Worm (Caenorhabditis elegans): Measurements from ENCODE around the gene K10D6.3.

K10D6.3 gene

ce11 chrV:11200316-11200715, at the start of gene K10D6.3:
Gene K10D6.3, plus strand, starts transcription at chrV:11200616.
- no peak for TF ChIP-seq flt-1 (GFP tag; IDR thresholded peaks at IDR 0.05)
- TF ChIP-seq ztf-29 (GFP tag; IDR thresholded peaks at IDR 0.05): no peak
- no peak for TF ChIP-seq klf-2 (GFP tag; conservative IDR thresholded peaks at IDR 0.05)
- no peak for TF ChIP-seq med-1 (GFP tag; optimal IDR thresholded peaks at IDR 0.05; ENCODE audit: insufficient read depth)
- no peak for TF ChIP-seq cog-1 (tag; optimal IDR thresholded peaks at IDR 0.05)
- TF ChIP-seq T22C8.4 (GFP tag; IDR thresholded peaks at IDR 0.05): no peak
- no peak for TF ChIP-seq ztf-23 (GFP tag; IDR thresholded peaks at IDR 0.05)
- TF ChIP-seq ref-1 (GFP tag; conservative IDR thresholded peaks at IDR 0.05): no peak
- TF ChIP-seq tab-1 (GFP tag; IDR thresholded peaks at IDR 0.05): no peak

- TF ChIP-seq ref-1 (GFP tag; conservative IDR thresholded peaks at IDR 0.05): no peak
- TF ChIP-seq ztf-23 (GFP tag; IDR thresholded peaks at IDR 0.05): no peak
- TF ChIP-seq med-1 (GFP tag; optimal IDR thresholded peaks at IDR 0.05; ENCODE audit: insufficient read depth): no peak
- TF ChIP-seq ztf-29 (GFP tag; IDR thresholded peaks at IDR 0.05): no peak
- TF ChIP-seq tab-1 (GFP tag; IDR thresholded peaks at IDR 0.05): no peak
- TF ChIP-seq cog-1 (tag; optimal IDR thresholded peaks at IDR 0.05): no peak
- no peak for TF ChIP-seq T22C8.4 (GFP tag; IDR thresholded peaks at IDR 0.05)
- TF ChIP-seq flt-1 (GFP tag; IDR thresholded peaks at IDR 0.05): no peak
- TF ChIP-seq klf-2 (GFP tag; conservative IDR thresholded peaks at IDR 0.05): no peak
These were observed 48.1 kb upstream of the K10D6.3 start, which contains the start of gene srg-39 for ce11 chrV:11152333-11152732. Gene srg-39, minus strand, starts transcription at chrV:11152433.

ce11 chrV:11155553-11155952, 44.9 kb upstream of the K10D6.3 start, which contains the start of gene srg-38:
Gene srg-38, minus strand, starts transcription at chrV:11155653.
- no peak for TF ChIP-seq ref-1 (GFP tag; conservative IDR thresholded peaks at IDR 0.05)
- no peak for TF ChIP-seq tab-1 (GFP tag; IDR thresholded peaks at IDR 0.05)
- TF ChIP-seq med-1 (GFP tag; optimal IDR thresholded peaks at IDR 0.05; ENCODE audit: insufficient read depth): no peak
- no peak for TF ChIP-seq ztf-23 (GFP tag; IDR thresholded peaks at IDR 0.05)
- no peak for TF ChIP-seq flt-1 (GFP tag; IDR thresholded peaks at IDR 0.05)
- no peak for TF ChIP-seq T22C8.4 (GFP tag; IDR thresholded peaks at IDR 0.05)
- no peak for TF ChIP-seq klf-2 (GFP tag; conservative IDR thresholded peaks at IDR 0.05)
- no peak for TF ChIP-seq cog-1 (tag; optimal IDR thresholded peaks at IDR 0.05)
- no peak for TF ChIP-seq ztf-29 (GFP tag; IDR thresholded peaks at IDR 0.05)

DNA sequence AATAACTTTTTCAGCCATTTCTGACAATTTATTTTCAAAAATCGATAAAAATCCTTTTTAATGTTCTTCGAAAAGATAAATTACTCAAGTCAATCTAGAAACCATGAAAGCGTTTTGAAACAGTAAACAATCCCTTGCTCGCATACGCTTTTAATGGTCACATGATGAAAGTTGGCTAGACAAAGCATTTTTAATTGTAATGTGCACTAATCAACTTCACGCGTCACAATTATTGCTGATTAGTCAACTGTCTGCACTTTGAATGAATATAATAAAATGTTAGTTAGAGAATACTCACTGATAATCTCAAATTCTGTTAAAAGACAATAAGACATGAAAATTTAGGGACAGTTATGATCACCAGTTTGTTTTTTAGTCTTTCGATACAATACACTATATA, 43.8 kb upstream of the K10D6.3 start:
- TF ChIP-seq ref-1 (GFP tag; conservative IDR thresholded peaks at IDR 0.05): no peak
- no peak for TF ChIP-seq T22C8.4 (GFP tag; IDR thresholded peaks at IDR 0.05)
- no peak for TF ChIP-seq flt-1 (GFP tag; IDR thresholded peaks at IDR 0.05)
- no peak for TF ChIP-seq klf-2 (GFP tag; conservative IDR thresholded peaks at IDR 0.05)
- no peak for TF ChIP-seq ztf-29 (GFP tag; IDR thresholded peaks at IDR 0.05)
- TF ChIP-seq tab-1 (GFP tag; IDR thresholded peaks at IDR 0.05): no peak
- TF ChIP-seq cog-1 (tag; optimal IDR thresholded peaks at IDR 0.05): no peak

ce11 chrV:11157947-11158346, 42.5 kb upstream of the K10D6.3 start, which contains the start of gene srg-42:
Gene srg-42, minus strand, starts transcription at chrV:11158047.
- TF ChIP-seq cog-1 (tag; optimal IDR thresholded peaks at IDR 0.05) (no peak), flt-1 (GFP tag; IDR thresholded peaks at IDR 0.05) (no peak), ztf-29 (GFP tag; IDR thresholded peaks at IDR 0.05) (no peak), med-1 (GFP tag; optimal IDR thresholded peaks at IDR 0.05; ENCODE audit: insufficient read depth) (no peak), tab-1 (GFP tag; IDR thresholded peaks at IDR 0.05) (no peak), klf-2 (GFP tag; conservative IDR thresholded peaks at IDR 0.05) (no peak), T22C8.4 (GFP tag; IDR thresholded peaks at IDR 0.05) (no peak), ref-1 (GFP tag; conservative IDR thresholded peaks at IDR 0.05) (no peak), ztf-23 (GFP tag; IDR thresholded peaks at IDR 0.05) (no peak)

DNA sequence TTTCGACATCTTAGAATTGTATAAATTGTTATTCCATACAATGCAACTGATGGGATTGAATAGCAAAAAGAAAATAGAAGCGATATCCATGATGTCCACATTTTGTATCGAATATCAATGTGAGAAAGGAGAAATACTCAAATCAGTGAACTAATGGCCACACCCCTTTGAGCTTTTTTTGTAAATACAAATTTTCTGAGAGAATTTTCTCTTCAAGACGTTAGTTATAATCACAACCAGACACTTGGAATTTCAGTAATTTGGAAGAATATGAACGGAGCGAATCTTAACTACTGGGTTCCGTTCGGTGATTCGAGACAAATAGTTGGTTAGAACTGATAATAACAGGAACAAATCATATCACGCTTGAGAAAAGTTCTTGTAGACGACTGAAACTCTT, 38.6 kb upstream of the K10D6.3 start, which contains the start of gene srg-41:
Gene srg-41, minus strand, starts transcription at position 101 of the 400 bp plus-strand sequence.
- TF ChIP-seq T22C8.4 (GFP tag; IDR thresholded peaks at IDR 0.05) (no peak), tab-1 (GFP tag; IDR thresholded peaks at IDR 0.05) (no peak), flt-1 (GFP tag; IDR thresholded peaks at IDR 0.05) (no peak), med-1 (GFP tag; optimal IDR thresholded peaks at IDR 0.05; ENCODE audit: insufficient read depth) (no peak), ztf-29 (GFP tag; IDR thresholded peaks at IDR 0.05) (no peak), ztf-23 (GFP tag; IDR thresholded peaks at IDR 0.05) (no peak), ref-1 (GFP tag; conservative IDR thresholded peaks at IDR 0.05) (no peak), cog-1 (tag; optimal IDR thresholded peaks at IDR 0.05) (no peak), klf-2 (GFP tag; conservative IDR thresholded peaks at IDR 0.05) (no peak)

DNA sequence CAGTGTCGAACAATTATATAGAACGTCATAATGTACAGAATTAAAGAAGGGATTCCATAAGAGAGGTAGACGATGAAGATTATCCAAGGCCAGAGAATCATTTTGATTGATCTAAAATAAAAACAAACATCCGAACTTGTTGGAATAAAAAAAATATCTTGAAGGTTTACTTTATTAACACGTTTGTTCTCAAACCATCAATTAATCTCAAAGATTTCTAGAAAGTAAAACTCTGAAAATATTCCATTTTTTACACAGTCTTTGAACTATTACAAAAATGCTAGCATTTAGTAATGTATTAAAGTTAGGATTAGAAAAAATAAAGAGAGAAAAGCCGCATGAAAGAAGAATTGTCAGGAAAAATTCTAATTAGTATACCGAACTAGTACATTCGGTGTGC, 35.9 kb upstream of the K10D6.3 start, which contains the start of gene srg-40:
Gene srg-40, minus strand, starts transcription at position 101 of the 400 bp plus-strand sequence.
- TF ChIP-seq T22C8.4 (GFP tag; IDR thresholded peaks at IDR 0.05) (no peak), cog-1 (tag; optimal IDR thresholded peaks at IDR 0.05) (no peak), flt-1 (GFP tag; IDR thresholded peaks at IDR 0.05) (no peak), med-1 (GFP tag; optimal IDR thresholded peaks at IDR 0.05; ENCODE audit: insufficient read depth) (no peak), ztf-23 (GFP tag; IDR thresholded peaks at IDR 0.05) (no peak), ztf-29 (GFP tag; IDR thresholded peaks at IDR 0.05) (no peak), tab-1 (GFP tag; IDR thresholded peaks at IDR 0.05) (no peak)

DNA sequence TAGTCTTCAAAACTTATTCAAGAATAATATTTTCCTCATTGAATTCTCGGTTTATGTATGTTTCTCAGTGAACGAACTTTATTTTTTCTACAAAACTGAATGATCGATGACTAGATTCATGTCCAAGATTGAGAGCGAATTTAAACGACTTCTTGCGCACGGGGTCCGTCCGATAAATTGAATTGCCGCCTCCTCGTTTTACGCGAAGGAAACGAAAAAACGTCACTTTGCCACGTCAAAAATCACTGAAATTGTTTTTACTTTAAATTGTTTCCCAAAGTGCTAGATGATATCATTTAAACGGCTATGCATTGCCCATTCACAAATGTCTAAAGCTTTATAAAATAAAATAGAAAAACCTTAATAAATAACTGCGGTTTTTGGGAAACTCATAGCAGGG, 32.7 kb upstream of the K10D6.3 start:
- TF ChIP-seq cog-1 (tag; optimal IDR thresholded peaks at IDR 0.05): no peak
- no peak for TF ChIP-seq T22C8.4 (GFP tag; IDR thresholded peaks at IDR 0.05)
- no peak for TF ChIP-seq ztf-23 (GFP tag; IDR thresholded peaks at IDR 0.05)
- TF ChIP-seq klf-2 (GFP tag; conservative IDR thresholded peaks at IDR 0.05): no peak
- no peak for TF ChIP-seq ref-1 (GFP tag; conservative IDR thresholded peaks at IDR 0.05)
- no peak for TF ChIP-seq flt-1 (GFP tag; IDR thresholded peaks at IDR 0.05)
- TF ChIP-seq ztf-29 (GFP tag; IDR thresholded peaks at IDR 0.05): no peak
- TF ChIP-seq tab-1 (GFP tag; IDR thresholded peaks at IDR 0.05): no peak
- TF ChIP-seq med-1 (GFP tag; optimal IDR thresholded peaks at IDR 0.05; ENCODE audit: insufficient read depth): no peak

DNA sequence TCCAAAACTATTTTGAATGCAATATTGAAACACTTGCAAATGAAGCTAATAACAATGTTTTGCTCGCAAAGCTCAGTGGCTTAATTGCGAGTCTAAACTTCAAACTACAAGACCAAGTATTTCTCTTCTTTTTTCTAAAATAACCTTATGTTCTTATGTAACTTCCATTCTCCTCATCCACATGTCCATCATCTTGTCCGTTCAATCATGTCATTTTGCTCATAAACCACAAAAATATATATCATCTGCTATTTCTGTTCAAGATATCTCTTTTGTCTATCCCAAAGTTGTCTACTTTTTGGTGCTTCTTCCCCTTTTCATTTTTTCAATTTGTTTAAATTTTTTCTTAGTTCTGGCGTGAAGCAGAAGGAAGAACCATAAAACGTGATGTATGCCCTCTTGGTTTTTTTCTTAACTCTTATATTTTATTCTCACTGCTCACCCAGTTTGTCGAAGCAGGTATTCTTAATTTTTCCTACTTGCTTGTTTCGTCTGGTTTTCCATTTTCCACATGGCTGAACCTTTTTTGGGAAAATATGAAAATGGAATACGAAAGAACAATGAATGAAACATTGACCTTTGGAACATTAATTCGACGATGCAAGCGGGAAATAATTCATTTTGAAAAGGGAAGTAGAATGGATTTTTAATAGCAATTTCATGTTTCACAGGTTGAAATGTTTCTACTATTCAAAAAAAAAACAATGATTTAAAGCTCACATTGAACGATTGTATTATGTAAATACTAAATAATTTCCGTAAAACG, 29.7 kb upstream of the K10D6.3 start:
- TF ChIP-seq flt-1 (GFP tag; IDR thresholded peaks at IDR 0.05) (no peak), tab-1 (GFP tag; IDR thresholded peaks at IDR 0.05) (no peak), ztf-23 (GFP tag; IDR thresholded peaks at IDR 0.05) (no peak), ztf-29 (GFP tag; IDR thresholded peaks at IDR 0.05) (no peak), cog-1 (tag; optimal IDR thresholded peaks at IDR 0.05) (no peak), ref-1 (GFP tag; conservative IDR thresholded peaks at IDR 0.05) (no peak), T22C8.4 (GFP tag; IDR thresholded peaks at IDR 0.05) (no peak), med-1 (GFP tag; optimal IDR thresholded peaks at IDR 0.05; ENCODE audit: insufficient read depth) (no peak), klf-2 (GFP tag; conservative IDR thresholded peaks at IDR 0.05) (no peak)

All from whole organism, midembryonic.